Worm (Caenorhabditis elegans): ENCODE results near the gene nhr-162.

DNA sequence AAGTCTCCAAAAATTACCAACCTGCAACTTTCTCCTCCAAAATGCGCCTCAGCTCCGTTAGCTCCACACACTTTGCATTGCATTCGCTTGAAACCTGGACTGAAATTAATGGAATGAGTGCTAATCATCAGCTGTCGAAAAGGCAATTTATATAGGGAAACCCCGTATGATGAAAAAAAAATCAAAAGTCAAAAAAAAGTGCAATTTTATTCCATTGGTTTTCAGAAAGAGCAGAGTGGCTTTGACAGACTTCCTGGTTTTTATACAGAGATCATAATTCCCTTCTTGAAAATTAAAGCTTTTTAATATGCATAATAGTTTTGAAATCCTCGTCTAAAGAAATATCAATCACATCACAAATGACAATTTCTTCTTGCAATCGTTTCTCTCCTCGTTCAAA, 4.0 kb downstream of the nhr-162 start, which contains the start of gene nhr-139:
- TF ChIP-seq ama-1 (optimal IDR thresholded peaks at IDR 0.05), result no peak
- no peak for TF ChIP-seq F13C5.2 (tag; optimal IDR thresholded peaks at IDR 0.05)
- TF ChIP-seq pes-1 (GFP tag; IDR thresholded peaks at IDR 0.05), result no peak
